Worm (Caenorhabditis elegans) whole organism, young adult: Measurements from ENCODE around the gene F01G10.9.

Source experiments
- F39B2.1 ChIP-seq: fragments of 200-800 bp; sonication (Bioruptor generic); IDR thresholded peaks from 2 replicates; pipeline ENCODE4 v1.3.6; 2022; ENCODE audit warnings: missing genetic modification reagents, missing genetic modification characterization, missing compliant biosample characterization
- Y67H2A.10 ChIP-seq: fragments of 200-800 bp; sonication (Bioruptor generic); conservative IDR thresholded peaks from 2 replicates; pipeline ENCODE4 v1.3.6; 2022; ENCODE audit warnings: missing genetic modification reagents, missing genetic modification characterization, missing compliant biosample characterization
- ama-1 ChIP-seq, 3 experiments: fragments of 150-350 bp in 1 of 3; sonication (generic microtip) in 2 of 3; optimal IDR thresholded peaks; 2 replicates each; lab custom pipeline; 2014 to 2018; ENCODE audit warnings: missing biosample characterization in 2 of 3, missing genetic modification characterization in 2 of 3, missing genetic modification reagents in 2 of 3
- aptf-3 ChIP-seq: fragments of 200-800 bp; sonication (Bioruptor generic); IDR thresholded peaks from 2 replicates; pipeline ENCODE4 v1.3.6; 2022; ENCODE audit warnings: missing genetic modification characterization, missing compliant biosample characterization
- cebp-2 ChIP-seq: fragments of 200-800 bp; sonication (Bioruptor generic); IDR thresholded peaks from 2 replicates; pipeline ENCODE4 v1.3.6; 2022; ENCODE audit warnings: missing genetic modification characterization, missing compliant biosample characterization
- ceh-27 ChIP-seq: fragments of 200-800 bp; sonication (Bioruptor generic); optimal IDR thresholded peaks from 2 replicates; lab custom pipeline; 2018; ENCODE audit warnings: mild to moderate bottlenecking, missing genetic modification characterization, moderate library complexity, missing compliant biosample characterization
- fkh-3 ChIP-seq: sonication (generic microtip); optimal IDR thresholded peaks from 2 replicates; lab custom pipeline; 2016; ENCODE audit warnings: mild to moderate bottlenecking, missing genetic modification characterization, missing compliant biosample characterization
- hlh-26 ChIP-seq: fragments of 200-800 bp; sonication (Bioruptor generic); conservative IDR thresholded peaks from 2 replicates; pipeline ENCODE4 v1.3.6; 2022; ENCODE audit warnings: missing genetic modification reagents, missing genetic modification characterization, missing compliant biosample characterization
- madf-6 ChIP-seq: fragments of 200-800 bp; sonication (Bioruptor generic); IDR thresholded peaks from 2 replicates; pipeline ENCODE4 v1.3.6; 2022; ENCODE audit warnings: missing genetic modification reagents, missing genetic modification characterization, missing compliant biosample characterization

ce11 chrIV:10259557-10259956 is at the start of gene F01G10.9:
- TF ChIP-seq cebp-2 (GFP tag; lab: Robert Waterston, UW) (no peak), fkh-3 (tag; lab: Kevin White, UChicago) (no peak), ama-1 (optimal IDR thresholded peaks at IDR 0.05; lab: Kevin White, UChicago) (no peak), ama-1 (GFP tag; optimal IDR thresholded peaks at IDR 0.05; lab: Kevin White, UChicago) (no peak), Y67H2A.10 (GFP tag; lab: Robert Waterston, UW) (no peak), madf-6 (GFP tag; lab: Robert Waterston, UW) (no peak), aptf-3 (GFP tag; lab: Robert Waterston, UW) (no peak), F39B2.1 (GFP tag; lab: Robert Waterston, UW) (no peak), hlh-26 (GFP tag; lab: Robert Waterston, UW) (no peak), ceh-27 (no peak)
